Fruit fly (Drosophila melanogaster): ENCODE data around the gene CG43403.

DNA sequence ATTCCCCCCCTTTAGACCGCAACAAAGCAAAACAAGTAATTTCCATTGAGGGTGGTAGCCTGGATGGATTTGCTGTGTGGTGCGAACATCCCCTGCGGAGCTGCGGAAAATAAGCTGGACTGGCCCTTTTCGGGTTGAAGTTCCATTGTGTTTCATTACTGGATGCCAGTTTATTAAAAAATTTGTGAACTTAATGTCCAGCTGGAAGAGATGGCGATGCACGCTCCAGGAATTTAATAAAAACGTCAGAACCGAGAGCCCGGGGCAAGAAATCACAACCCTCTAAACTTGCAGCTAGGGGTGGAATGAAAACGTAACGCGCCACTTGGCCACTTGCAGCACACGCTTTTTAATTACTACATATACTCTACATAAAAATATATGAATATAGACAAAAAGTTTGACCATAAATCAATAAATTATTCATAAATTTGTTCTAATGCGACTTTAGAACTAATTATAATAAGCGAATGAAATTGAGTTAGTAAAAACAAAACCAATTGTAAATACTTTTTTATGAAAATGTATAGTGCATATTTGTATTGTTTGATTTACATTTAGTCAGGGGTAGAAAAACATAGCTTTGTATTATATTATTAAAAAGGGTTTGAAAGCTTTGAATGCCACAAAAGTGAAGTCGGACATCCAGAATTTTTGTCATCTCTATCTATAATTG is 16.5 kb downstream of the CG43403 start:
- TF ChIP-seq psq (optimal IDR thresholded peaks at IDR 0.05) (no peak), EcR (GFP tag; optimal IDR thresholded peaks at IDR 0.05) (no peak), CG8478 (optimal IDR thresholded peaks at IDR 0.05) (no peak)

Data from whole organism.